Fruit fly (Drosophila melanogaster): Measurements from ENCODE around the gene agt.

dm6 chr3R:6688160-6688559 lies 28.3 kb upstream of the agt start:
- TF ChIP-seq CTCF (optimal IDR thresholded peaks at IDR 0.05) (no peak), CG8478 (optimal IDR thresholded peaks at IDR 0.05) (no peak)

Measured in S2 (cell line).